Fruit fly (Drosophila melanogaster) whole organism, larva: Measurements from ENCODE around the gene CG12054.

Experiments used
- noc ChIP-seq: fragments of 200-800 bp; sonication (Bioruptor generic); optimal IDR thresholded peaks from 3 replicates; lab custom pipeline; 2019; ENCODE audit warnings: missing biosample characterization, mild to moderate bottlenecking, missing genetic modification characterization, moderate library complexity

CG12054 gene

DNA sequence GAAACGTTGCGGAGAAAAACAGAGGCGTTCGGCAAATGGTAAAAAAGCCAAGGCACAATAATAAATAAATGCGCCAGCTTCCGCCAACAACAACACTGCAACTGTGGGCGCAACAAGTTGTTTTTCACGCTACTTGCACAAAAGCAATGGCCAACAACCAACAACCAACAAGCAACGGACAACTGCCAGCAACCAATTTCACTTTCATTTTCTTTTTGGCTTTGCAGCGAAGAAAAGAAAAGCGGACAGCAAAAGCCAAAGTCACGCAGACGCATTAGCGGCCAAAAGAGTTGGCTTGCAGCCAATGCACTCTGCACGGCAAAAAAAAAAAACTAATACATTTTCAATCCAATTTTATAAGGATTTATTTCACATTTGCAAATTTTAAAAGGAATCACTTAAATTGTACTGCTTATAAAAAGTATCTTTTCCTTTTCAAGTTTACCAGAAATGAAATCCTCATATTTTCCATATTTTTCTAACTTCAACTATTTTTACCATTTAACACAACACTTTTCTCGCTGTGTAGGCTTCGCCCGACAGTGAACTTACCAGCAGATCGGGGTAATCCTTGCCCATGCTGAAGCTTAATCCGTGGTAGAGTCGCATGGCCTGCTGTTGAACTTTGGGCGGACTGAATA, 30.7 kb downstream of the CG12054 start:
- no peak for TF ChIP-seq noc (tag; lab: Kevin White, UChicago)

DNA sequence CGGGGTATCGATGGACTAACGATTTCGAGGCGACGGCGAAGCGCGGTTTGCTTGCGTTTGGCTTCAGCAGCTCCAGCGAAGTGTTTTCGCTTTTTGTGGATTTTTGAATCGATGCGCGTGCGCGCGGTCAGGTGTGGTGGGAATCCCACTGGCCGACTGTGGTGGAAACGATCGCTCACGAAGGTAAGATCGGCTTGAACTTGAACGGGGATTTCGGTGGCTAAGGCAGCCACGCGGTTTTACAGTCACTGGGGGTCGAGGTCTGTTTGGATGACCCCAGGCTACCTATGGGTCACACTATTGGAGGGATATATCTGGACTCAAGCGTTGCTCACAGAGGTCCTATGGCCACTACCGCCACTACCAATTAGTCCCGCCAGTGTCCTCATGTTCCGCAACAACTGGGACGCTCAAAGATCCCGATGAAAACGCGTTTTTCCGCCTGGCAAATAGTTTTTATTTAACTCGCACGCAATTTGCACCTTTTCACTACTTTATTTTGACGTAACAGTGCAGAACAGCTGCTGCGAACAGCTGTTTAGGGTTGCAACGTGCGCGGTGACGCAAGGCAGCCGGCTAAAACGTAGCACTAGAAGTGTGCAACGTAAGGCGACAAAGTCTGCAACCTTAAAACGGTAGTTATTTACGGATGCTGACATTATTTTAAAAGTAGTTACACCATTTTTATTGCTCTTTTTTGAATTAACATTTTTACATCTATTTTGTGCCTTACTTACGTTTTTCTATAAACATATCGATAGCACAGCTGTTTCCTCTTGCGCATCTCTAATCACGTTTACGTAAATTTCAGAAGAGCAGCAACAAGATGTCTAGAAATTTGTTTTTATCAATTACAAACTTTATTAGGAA, 31.8 kb downstream of the CG12054 start, which contains the start of the genes qless and mRpL32:
Gene qless (minus strand): TSS at position 516 of the 870 bp plus-strand sequence.
Gene mRpL32 (plus strand): TSS at position 780 of the 870 bp plus-strand sequence.
- no peak for TF ChIP-seq noc (tag; lab: Kevin White, UChicago)

DNA sequence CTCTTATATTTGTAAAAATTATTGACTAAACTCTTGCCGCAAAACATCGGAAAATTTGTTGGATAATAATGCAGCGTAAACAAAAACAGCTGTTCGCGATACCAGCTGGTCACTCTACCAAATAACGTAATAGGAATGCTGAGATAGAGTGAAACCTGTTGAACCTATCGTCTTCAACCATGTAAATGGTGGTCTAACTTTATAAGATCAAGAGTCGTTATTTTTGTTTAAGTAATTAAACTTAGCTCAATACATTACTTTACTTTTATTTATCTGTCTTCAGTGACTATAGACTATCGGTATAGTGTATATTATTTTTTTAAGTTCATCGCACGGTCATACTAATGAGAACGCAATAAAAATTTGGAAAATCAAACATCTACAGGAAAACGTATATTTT, 34.3 kb downstream of the CG12054 start, which contains the start of the genes CG1750 and spn-F:
Gene CG1750 (minus strand): TSS at position 93 of the 400 bp plus-strand sequence.
Gene spn-F (plus strand): TSS at position 320 of the 400 bp plus-strand sequence.
- TF ChIP-seq noc (tag; lab: Kevin White, UChicago), result no peak

DNA sequence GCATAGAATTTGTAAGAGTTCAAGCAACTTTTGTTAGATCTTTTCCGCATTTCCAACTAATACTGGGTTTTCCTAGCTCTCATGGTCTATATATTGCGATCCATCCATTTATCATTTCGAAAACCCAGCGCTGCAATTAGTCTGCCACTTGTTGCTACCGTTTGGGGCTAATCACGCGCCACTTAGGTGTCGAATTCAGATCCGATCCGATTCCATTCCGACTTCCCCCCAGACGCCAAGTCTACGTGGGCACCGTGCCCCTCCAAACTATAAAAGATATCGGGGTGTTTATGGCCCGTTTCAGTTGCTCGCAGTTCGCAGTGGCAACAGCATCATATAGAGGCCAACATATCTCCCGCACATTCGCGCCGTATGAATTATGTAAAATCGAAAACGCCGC, 36.8 kb downstream of the CG12054 start, which contains the start of gene CAH6:
Gene CAH6 (plus strand): TSS at position 301 of the 400 bp plus-strand sequence.
- no peak for TF ChIP-seq noc (tag; lab: Kevin White, UChicago)

DNA sequence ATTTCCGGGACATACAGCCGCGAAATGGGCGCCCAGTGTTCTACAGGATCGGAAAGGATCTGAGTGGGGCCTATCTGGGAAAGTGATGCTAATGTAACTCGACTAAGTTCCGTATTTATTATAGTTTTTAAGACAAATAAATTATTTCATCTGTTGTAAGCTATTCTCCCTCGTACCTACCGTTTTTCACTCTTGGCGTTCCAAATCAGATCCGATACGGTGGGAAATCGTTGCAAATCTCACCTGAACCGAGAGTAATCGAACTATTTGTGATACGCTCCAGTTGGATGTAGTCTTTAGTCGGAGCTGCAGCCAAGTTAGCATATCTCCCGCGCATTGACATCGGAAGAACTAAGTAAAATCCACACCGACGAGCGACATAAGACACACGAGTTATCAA, 39.4 kb downstream of the CG12054 start, which contains the start of gene CAH16:
Gene CAH16 (plus strand): TSS at position 301 of the 400 bp plus-strand sequence.
- no peak for TF ChIP-seq noc (tag; lab: Kevin White, UChicago)

- TF ChIP-seq noc (tag; lab: Kevin White, UChicago), result no peak
Measured at dm6 chr3R:31262298-31262697, 41.8 kb downstream of the CG12054 start, which contains the start of gene CAH5. Gene CAH5, plus strand, starts transcription at chr3R:31262598.

dm6 chr3R:31263934-31264333, 43.4 kb downstream of the CG12054 start:
- no peak for TF ChIP-seq noc (tag; lab: Kevin White, UChicago)

DNA sequence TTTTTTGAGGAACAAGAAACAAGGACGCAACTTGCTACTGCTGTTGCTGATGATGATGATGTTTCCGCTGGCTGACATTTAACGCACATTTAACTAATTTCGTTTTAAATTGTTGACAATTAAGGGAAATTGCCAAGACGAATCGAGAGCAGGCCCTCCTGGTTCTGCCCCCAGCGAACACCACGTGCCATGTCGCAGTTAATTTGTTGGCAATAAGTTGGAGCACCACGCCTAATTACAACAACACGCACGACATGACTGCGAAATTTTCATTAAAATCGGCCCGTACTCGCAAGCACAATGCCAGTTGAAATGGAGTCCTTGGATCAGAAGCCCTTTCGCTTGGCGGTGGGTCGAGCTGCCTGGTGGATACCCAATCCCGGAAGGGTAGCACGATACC, 44.9 kb downstream of the CG12054 start, which contains the start of gene ppk24:
Gene ppk24 (plus strand): TSS at position 301 of the 400 bp plus-strand sequence.
- TF ChIP-seq noc (tag; lab: Kevin White, UChicago), result no peak

- no peak for TF ChIP-seq noc (tag; lab: Kevin White, UChicago)
Measured at dm6 chr3R:31270783-31271427, 50.4 kb downstream of the CG12054 start.
